Worm (Caenorhabditis elegans) whole organism, late embryonic: ENCODE measurements around the gene ZK470.1.

ENCODE experiments used
- C08G9.2 ChIP-seq: sonication (generic microtip); optimal IDR thresholded peaks from 2 replicates; lab custom pipeline; 2016; ENCODE audit warnings: mild to moderate bottlenecking, missing genetic modification characterization, moderate library complexity, missing compliant biosample characterization
- T23F11.4 ChIP-seq: fragments of 200-800 bp; sonication (Bioruptor generic); optimal IDR thresholded peaks from 2 replicates; lab custom pipeline; 2018; ENCODE audit warnings: mild to moderate bottlenecking, missing genetic modification characterization, missing compliant biosample characterization
- Y22D7AL.16 ChIP-seq: sonication (generic microtip); optimal IDR thresholded peaks from 2 replicates; lab custom pipeline; 2016; ENCODE audit warnings: missing genetic modification characterization, missing compliant biosample characterization
- ceh-14 ChIP-seq: sonication (generic microtip); optimal IDR thresholded peaks from 2 replicates; lab custom pipeline; 2016; ENCODE audit warnings: missing genotype, missing genetic modification characterization, missing compliant biosample characterization
- ceh-2 ChIP-seq: sonication (generic microtip); optimal IDR thresholded peaks from 2 replicates; lab custom pipeline; 2016; ENCODE audit warnings: missing genotype, missing genetic modification characterization, missing compliant biosample characterization
- ceh-22 ChIP-seq: sonication (generic microtip); optimal IDR thresholded peaks from 2 replicates; lab custom pipeline; 2017; ENCODE audit warnings: missing biosample characterization, missing genetic modification characterization
- ceh-24 ChIP-seq: sonication (generic microtip); optimal IDR thresholded peaks from 2 replicates; lab custom pipeline; 2016; ENCODE audit warnings: mild to moderate bottlenecking, missing genetic modification characterization, missing compliant biosample characterization
- ceh-30 ChIP-seq: fragments of 150-350 bp; optimal IDR thresholded peaks from 2 replicates; lab custom pipeline; 2014; ENCODE audit warnings: missing biosample characterization, missing genetic modification characterization
- ceh-31 ChIP-seq: sonication (generic microtip); optimal IDR thresholded peaks from 2 replicates; lab custom pipeline; 2016; ENCODE audit warnings: missing genetic modification characterization, missing compliant biosample characterization
- ceh-34 ChIP-seq: sonication (generic microtip); optimal IDR thresholded peaks from 2 replicates; lab custom pipeline; 2016; ENCODE audit warnings: mild to moderate bottlenecking, missing genetic modification characterization, missing compliant biosample characterization
- ceh-48 ChIP-seq: sonication (generic microtip); optimal IDR thresholded peaks from 2 replicates; lab custom pipeline; 2016; ENCODE audit warnings: missing genetic modification characterization, inconsistent platforms, missing compliant biosample characterization
- dve-1 ChIP-seq: sonication (generic microtip); optimal IDR thresholded peaks from 2 replicates; lab custom pipeline; 2017; ENCODE audit warnings: antibody characterized with exemption, mild to moderate bottlenecking, missing genetic modification characterization, missing compliant biosample characterization
- fkh-10 ChIP-seq: fragments of 150-350 bp; optimal IDR thresholded peaks from 2 replicates; lab custom pipeline; 2014; ENCODE audit warnings: missing biosample characterization, missing genetic modification reagents, missing genetic modification characterization
- gmeb-2 ChIP-seq: sonication (generic microtip); optimal IDR thresholded peaks from 2 replicates; lab custom pipeline; 2016; ENCODE audit warnings: missing genetic modification characterization, inconsistent platforms, missing compliant biosample characterization
- hlh-30 ChIP-seq: sonication (generic microtip); optimal IDR thresholded peaks from 2 replicates; lab custom pipeline; 2017; ENCODE audit warnings: antibody characterized with exemption, missing genetic modification characterization, missing compliant biosample characterization; ENCODE audit not compliant: insufficient read depth
- mec-3 ChIP-seq: sonication (generic microtip); optimal IDR thresholded peaks from 2 replicates; lab custom pipeline; 2016; ENCODE audit warnings: borderline replicate concordance, missing genetic modification characterization, missing compliant biosample characterization
- nfya-1 ChIP-seq: sonication (generic microtip); optimal IDR thresholded peaks from 2 replicates; lab custom pipeline; 2017; ENCODE audit warnings: missing genetic modification characterization, mild to moderate bottlenecking, missing compliant biosample characterization, antibody characterized with exemption, moderate library complexity
- nhr-232 ChIP-seq: sonication (generic microtip); optimal IDR thresholded peaks from 2 replicates; lab custom pipeline; 2016; ENCODE audit warnings: missing genetic modification characterization, missing compliant biosample characterization
- pax-1 ChIP-seq: fragments of 150-350 bp; optimal IDR thresholded peaks from 2 replicates; lab custom pipeline; 2014; ENCODE audit warnings: missing biosample characterization, missing genetic modification characterization
- pha-4 ChIP-seq: fragments of 150-350 bp; optimal IDR thresholded peaks from 2 replicates; lab custom pipeline; 2018; ENCODE audit warnings: missing biosample characterization, missing genetic modification reagents, missing genetic modification characterization
- pqm-1 ChIP-seq: sonication (generic microtip); optimal IDR thresholded peaks from 2 replicates; lab custom pipeline; 2016; ENCODE audit warnings: missing genetic modification characterization, missing compliant biosample characterization
- ref-2 ChIP-seq: sonication (generic microtip); optimal IDR thresholded peaks from 2 replicates; lab custom pipeline; 2016; ENCODE audit warnings: missing genetic modification characterization, missing compliant biosample characterization
- rnt-1 ChIP-seq: sonication (generic microtip); optimal IDR thresholded peaks from 2 replicates; lab custom pipeline; 2016; ENCODE audit warnings: missing genetic modification characterization, missing compliant biosample characterization
- syd-9 ChIP-seq: sonication (generic microtip); optimal IDR thresholded peaks from 2 replicates; lab custom pipeline; 2016; ENCODE audit warnings: mild to moderate bottlenecking, missing genetic modification characterization, moderate library complexity, missing compliant biosample characterization
- tbx-2 ChIP-seq: sonication (generic microtip); optimal IDR thresholded peaks from 2 replicates; lab custom pipeline; 2016; ENCODE audit warnings: missing genetic modification characterization, missing compliant biosample characterization
- ttx-3 ChIP-seq: sonication (generic microtip); optimal IDR thresholded peaks from 2 replicates; lab custom pipeline; 2016; ENCODE audit warnings: missing genetic modification reagents, missing genetic modification characterization, missing compliant biosample characterization
- unc-42 ChIP-seq: sonication (generic microtip); optimal IDR thresholded peaks from 2 replicates; lab custom pipeline; 2016; ENCODE audit warnings: missing genotype, missing genetic modification characterization, missing compliant biosample characterization
- unc-55 ChIP-seq: sonication (generic microtip); optimal IDR thresholded peaks from 2 replicates; lab custom pipeline; 2017; ENCODE audit warnings: missing biosample characterization, missing genetic modification reagents, missing genetic modification characterization
- unc-86 ChIP-seq: sonication (generic microtip); optimal IDR thresholded peaks from 2 replicates; lab custom pipeline; 2016; ENCODE audit warnings: missing genetic modification characterization, missing compliant biosample characterization
- ztf-16 ChIP-seq: sonication (generic microtip); optimal IDR thresholded peaks from 2 replicates; lab custom pipeline; 2017; ENCODE audit warnings: missing genetic modification characterization, missing compliant biosample characterization

ZK470.1 gene

DNA sequence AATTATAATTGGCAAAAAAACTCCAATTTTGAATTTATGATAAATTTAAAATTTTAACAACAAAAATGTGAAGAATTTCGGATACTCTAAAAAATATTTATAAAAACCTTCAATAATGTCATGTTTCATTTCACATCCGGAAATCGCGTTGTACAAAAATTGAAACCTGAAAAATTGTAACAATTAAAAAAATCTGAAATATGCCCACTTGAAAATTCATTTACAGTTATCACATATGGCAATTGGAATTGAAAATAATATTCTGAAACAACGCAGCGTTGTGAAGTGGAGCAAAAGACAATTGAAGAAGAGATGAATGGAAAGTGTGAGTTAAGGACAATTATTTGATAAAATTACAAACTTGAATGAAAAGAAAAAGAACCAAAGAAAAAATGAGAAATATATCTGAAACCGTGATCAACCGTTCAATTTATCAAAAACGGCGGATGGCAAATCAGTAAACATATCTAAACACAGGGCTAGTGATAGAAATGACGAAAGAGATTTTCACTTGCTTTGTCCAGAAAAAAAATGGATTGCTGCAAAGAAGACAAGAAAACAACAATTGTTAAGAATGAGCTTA, 15.0 kb upstream of the ZK470.1 start:
- TF ChIP-seq ceh-24 (tag; lab: Kevin White, UChicago) = no peak
- no peak for TF ChIP-seq C08G9.2
- TF ChIP-seq hlh-30 = no peak

DNA sequence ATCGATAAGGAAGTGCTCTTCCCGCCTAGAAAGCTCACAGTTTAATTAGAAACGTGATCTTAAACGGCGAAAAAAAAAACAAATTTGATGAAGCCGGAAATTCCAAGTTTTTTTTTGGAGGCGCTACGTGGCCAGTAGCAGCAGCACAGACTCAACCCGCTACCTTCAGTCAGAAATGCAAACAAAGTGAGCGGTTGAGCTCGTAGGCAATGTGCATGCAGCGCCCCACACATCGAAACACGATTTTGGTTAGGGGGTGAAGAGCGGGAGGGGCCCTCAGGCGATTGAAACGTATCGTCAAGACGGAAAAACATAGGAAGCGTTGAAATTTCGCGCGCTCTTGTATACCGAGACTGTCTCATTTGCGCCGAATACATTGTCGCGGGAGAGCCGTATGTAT, 12.3 kb upstream of the ZK470.1 start:
- TF ChIP-seq ceh-31 = peak; percentile 21
- no peak for TF ChIP-seq ceh-22 (tag; lab: Kevin White, UChicago)

DNA sequence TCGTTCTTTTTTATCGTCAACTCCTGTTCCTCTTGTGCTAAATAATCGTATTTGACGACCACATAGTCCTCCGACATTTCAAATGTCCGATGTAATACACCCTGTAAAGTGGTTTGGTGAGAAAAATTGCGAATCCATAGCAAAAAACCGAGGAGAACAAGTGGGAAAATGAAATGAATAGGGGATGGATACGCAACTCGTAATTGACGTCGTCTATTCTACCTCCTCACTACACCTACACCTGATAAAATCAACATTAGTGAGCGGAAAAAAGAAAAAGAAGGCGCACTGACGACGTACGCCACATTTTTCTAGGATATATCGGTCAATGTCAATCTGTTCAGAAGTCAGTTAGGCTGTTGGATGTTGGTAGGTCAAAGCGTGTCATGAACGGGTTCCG, 10.1 kb upstream of the ZK470.1 start, which contains the start of gene nck-1:
Gene nck-1, minus strand, starts transcription at position 101 of the 400 bp plus-strand sequence.
- TF ChIP-seq mec-3 (no peak), fkh-10 (GFP tag; lab: Kevin White, UChicago) (no peak), syd-9 (tag; lab: Kevin White, UChicago) (no peak), ztf-16 (tag; lab: Kevin White, UChicago) (no peak)

DNA sequence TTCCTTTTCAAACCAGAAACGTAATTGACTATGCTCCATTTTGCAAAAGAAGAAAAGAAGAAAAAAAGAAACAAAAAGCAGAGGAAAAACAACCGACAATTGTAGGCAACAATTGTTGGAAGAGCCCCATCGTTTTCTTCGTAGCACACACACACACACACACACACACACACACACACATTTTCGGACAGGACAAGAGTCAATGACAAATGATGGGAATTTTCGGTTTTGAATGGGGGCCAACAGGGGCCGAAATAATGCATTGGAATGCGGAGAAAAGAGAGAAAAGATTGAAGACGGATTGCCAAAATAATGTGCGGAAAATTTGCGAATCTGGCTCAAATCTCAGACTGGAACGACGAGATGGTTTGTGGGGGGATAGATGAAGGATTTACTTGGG, 8.7 kb upstream of the ZK470.1 start:
- TF ChIP-seq nfya-1 (tag; lab: Kevin White, UChicago) = no peak

DNA sequence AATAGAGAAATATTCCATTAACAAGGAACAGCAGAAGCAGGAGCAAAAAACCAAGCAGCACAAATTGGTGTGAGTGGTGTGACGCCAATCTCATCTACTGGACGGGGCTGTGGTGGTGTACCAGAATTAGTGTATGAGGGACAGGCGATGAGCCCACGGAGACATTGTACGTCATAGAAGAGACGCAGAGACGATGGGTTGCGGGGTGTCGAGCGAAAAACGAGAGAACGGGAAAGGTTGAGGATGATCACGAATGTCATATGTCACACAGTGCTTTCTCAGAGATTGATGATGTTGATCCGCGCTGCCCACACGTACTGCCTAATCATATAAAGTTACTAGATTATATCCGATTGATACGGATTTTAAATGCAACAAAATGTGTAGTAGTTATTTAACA, 5.6 kb upstream of the ZK470.1 start:
- TF ChIP-seq ceh-14 (tag; lab: Kevin White, UChicago) (no peak), ceh-2 (tag; lab: Kevin White, UChicago) (peak; percentile 5), ref-2 (tag; lab: Kevin White, UChicago) (peak; percentile 28), nfya-1 (tag; lab: Kevin White, UChicago) (peak; percentile 17), unc-55 (GFP tag; lab: Kevin White, UChicago) (peak; percentile 96), hlh-30 (peak; percentile 52), ceh-31 (peak; percentile 42), tbx-2 (tag; lab: Kevin White, UChicago) (peak; percentile 41), dve-1 (tag; lab: Kevin White, UChicago) (no peak)
- TF ChIP-seq, all 69 proteins: peak for 7

DNA sequence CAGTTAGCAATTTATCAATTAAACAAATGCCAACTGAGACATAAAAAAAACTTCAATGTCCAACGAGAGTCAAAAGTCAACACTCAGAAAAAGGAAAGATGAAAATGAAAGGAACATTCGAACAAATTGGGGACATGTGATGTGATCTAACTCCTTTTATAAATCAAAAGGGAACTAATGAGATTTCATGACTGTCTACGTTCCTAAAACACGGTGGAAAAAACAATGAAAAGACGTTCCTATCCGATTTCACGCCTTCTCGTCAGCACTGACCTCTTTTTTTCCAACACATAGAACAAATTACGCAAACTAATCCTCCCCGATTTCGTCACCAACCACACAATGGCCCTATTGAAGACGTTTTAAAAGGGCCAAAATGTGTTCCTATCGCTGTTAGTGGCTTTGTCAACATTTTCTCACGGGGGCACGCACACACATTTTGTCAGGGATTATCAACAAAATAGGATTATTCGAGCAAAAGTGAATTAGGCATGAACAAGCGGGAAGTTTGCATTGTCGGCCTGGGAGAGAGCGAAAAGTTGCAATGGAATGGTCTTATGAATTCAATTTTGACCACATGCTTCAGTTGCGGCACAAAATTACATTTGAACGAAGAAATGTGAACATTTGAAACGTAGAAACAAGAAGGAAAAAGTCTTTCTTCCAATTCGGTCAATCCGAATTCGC, 4.2 kb upstream of the ZK470.1 start:
- TF ChIP-seq unc-42 (tag; lab: Kevin White, UChicago) (peak; percentile 93), ceh-34 (tag; lab: Kevin White, UChicago) (no peak), unc-86 (no peak)

DNA sequence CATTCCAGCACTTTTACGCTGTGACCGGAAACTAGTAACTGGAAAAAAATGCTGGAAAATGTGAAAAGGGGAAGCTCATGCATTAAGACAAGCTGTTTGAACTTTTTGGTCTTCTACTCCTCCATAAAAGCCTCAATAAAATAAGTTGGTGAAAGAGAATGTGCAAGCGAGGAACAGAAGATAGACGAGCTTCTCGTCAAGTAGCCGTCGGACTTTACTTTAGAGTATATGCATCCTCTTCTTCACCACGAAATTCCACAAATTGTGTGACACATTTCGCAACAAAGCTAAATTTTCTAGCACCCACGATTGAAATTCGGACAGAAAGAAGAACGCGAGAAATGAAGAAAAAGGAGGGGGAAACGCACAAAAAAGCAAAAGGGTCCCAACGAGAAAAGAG, 3.6 kb upstream of the ZK470.1 start:
- TF ChIP-seq gmeb-2 (tag; lab: Kevin White, UChicago) (no peak), Y22D7AL.16 (tag; lab: Kevin White, UChicago) (no peak), pqm-1 (tag; lab: Kevin White, UChicago) (no peak), ttx-3 (tag; lab: Kevin White, UChicago) (no peak), ceh-22 (tag; lab: Kevin White, UChicago) (no peak), mec-3 (no peak), nhr-232 (tag; lab: Kevin White, UChicago) (no peak), ceh-48 (no peak), ceh-2 (tag; lab: Kevin White, UChicago) (no peak), T23F11.4 (no peak), ceh-14 (tag; lab: Kevin White, UChicago) (no peak), pax-1 (tag; lab: Kevin White, UChicago) (no peak), rnt-1 (tag; lab: Kevin White, UChicago) (no peak), pha-4 (no peak), ceh-30 (tag; lab: Kevin White, UChicago) (no peak)
